Worm (Caenorhabditis elegans) whole organism, midembryonic: ENCODE measurements around the gene C52A11.3.

Source experiments
- flt-1 ChIP-seq: fragments of 200-800 bp; sonication (Bioruptor generic); IDR thresholded peaks from 2 replicates; pipeline ENCODE4 v1.3.6; 2022; ENCODE audit warnings: missing genetic modification characterization, missing compliant biosample characterization
- ztf-23 ChIP-seq: fragments of 200-800 bp; sonication (Bioruptor generic); IDR thresholded peaks from 2 replicates; pipeline ENCODE4 v1.3.6; 2022; ENCODE audit warnings: missing genetic modification reagents, missing genetic modification characterization, missing compliant biosample characterization

DNA sequence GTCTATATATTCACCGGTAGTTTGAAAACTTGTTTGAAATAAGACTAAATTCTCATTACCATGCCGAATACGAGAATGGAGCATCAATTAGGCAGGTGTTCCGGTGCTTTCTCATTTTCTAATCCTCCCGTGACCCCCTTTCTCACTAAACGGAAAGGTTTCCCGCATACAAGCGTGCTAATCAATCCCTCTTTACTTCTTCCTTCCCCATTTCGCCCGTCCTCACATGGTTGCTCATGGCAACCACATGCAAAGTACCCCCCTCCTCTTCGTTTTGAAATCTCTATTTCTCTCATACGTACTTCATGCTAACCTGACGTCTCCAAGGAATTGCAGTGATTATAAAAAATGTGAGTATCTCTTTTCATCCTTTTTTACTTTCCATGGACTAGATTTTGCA, 17.2 kb upstream of the C52A11.3 start, which contains the start of gene mks-5:
- TF ChIP-seq ztf-23 (GFP tag; lab: Robert Waterston, UW) (no peak), flt-1 (no peak)
